Worm (Caenorhabditis elegans) whole organism, young adult: ENCODE results near the gene rps-12.

Experiments
- B0261.1 ChIP-seq: sonication (generic microtip); optimal IDR thresholded peaks from 2 replicates; lab custom pipeline; 2016; ENCODE audit warnings: mild to moderate bottlenecking, missing genetic modification characterization, moderate library complexity, missing compliant biosample characterization
- B0336.3 ChIP-seq: fragments of 200-800 bp; sonication (Bioruptor generic); IDR thresholded peaks from 2 replicates; pipeline ENCODE4 v1.3.6; 2022; ENCODE audit warnings: missing genetic modification characterization, missing compliant biosample characterization
- F39B2.1 ChIP-seq: fragments of 200-800 bp; sonication (Bioruptor generic); IDR thresholded peaks from 2 replicates; pipeline ENCODE4 v1.3.6; 2022; ENCODE audit warnings: missing genetic modification reagents, missing genetic modification characterization, missing compliant biosample characterization
- F49E8.2 ChIP-seq: sonication (generic microtip); optimal IDR thresholded peaks from 3 replicates; lab custom pipeline; 2017; ENCODE audit warnings: missing genetic modification characterization, mild to moderate bottlenecking, missing compliant biosample characterization, antibody characterized with exemption, moderate library complexity; ENCODE audit not compliant: insufficient read depth
- Y53G8AR.9 ChIP-seq: fragments of 200-800 bp; sonication (Bioruptor generic); conservative IDR thresholded peaks from 2 replicates; pipeline ENCODE4 v1.3.6; 2022; ENCODE audit warnings: missing genetic modification reagents, missing genetic modification characterization, missing compliant biosample characterization
- Y56A3A.18 ChIP-seq: fragments of 200-800 bp; sonication (Bioruptor generic); IDR thresholded peaks from 2 replicates; pipeline ENCODE4 v1.3.6; 2022; ENCODE audit warnings: missing genetic modification reagents, missing genetic modification characterization, missing compliant biosample characterization
- ZK185.1 ChIP-seq: sonication (generic microtip); optimal IDR thresholded peaks from 2 replicates; lab custom pipeline; 2016; ENCODE audit warnings: mild to moderate bottlenecking, missing genetic modification characterization, missing compliant biosample characterization; ENCODE audit not compliant: poor library complexity, severe bottlenecking
- ama-1 ChIP-seq, 3 experiments: fragments of 150-350 bp in 1 of 3; sonication (generic microtip) in 2 of 3; optimal IDR thresholded peaks; 2 replicates each; lab custom pipeline; 2014 to 2018; ENCODE audit warnings: missing biosample characterization in 2 of 3, missing genetic modification characterization in 2 of 3, missing genetic modification reagents in 2 of 3
- aptf-3 ChIP-seq: fragments of 200-800 bp; sonication (Bioruptor generic); IDR thresholded peaks from 2 replicates; pipeline ENCODE4 v1.3.6; 2022; ENCODE audit warnings: missing genetic modification characterization, missing compliant biosample characterization
- cebp-1 ChIP-seq, 2 experiments: fragments of 200-800 bp in 1 of 2; sonication (Bioruptor generic) in 1 of 2; sonication (generic microtip) in 1 of 2; IDR thresholded peaks in 1 of 2; optimal IDR thresholded peaks in 1 of 2; 2 replicates each; pipeline versions ENCODE4 v1.3.6 to Lab custom; 2017 to 2022; ENCODE audit warnings: missing compliant biosample characterization in 2 of 2, missing genetic modification characterization in 2 of 2, mild to moderate bottlenecking in 1 of 2, missing genetic modification reagents in 1 of 2, moderate library complexity in 1 of 2
- ceh-100 ChIP-seq: fragments of 200-800 bp; sonication (Bioruptor generic); IDR thresholded peaks from 2 replicates; pipeline ENCODE4 v1.3.6; 2022; ENCODE audit warnings: missing genetic modification reagents, missing genetic modification characterization, missing compliant biosample characterization
- ceh-58 ChIP-seq: fragments of 200-800 bp; sonication (Bioruptor generic); IDR thresholded peaks from 2 replicates; pipeline ENCODE4 v1.3.6; 2022; ENCODE audit warnings: missing genetic modification characterization, missing compliant biosample characterization
- chd-7 ChIP-seq: sonication (generic microtip); optimal IDR thresholded peaks from 2 replicates; lab custom pipeline; 2016; ENCODE audit warnings: mild to moderate bottlenecking, missing genetic modification characterization, moderate library complexity, missing compliant biosample characterization
- dox-1 ChIP-seq: fragments of 200-800 bp; sonication (Bioruptor generic); IDR thresholded peaks from 2 replicates; pipeline ENCODE4 v1.3.6; 2022; ENCODE audit warnings: missing genetic modification reagents, missing genetic modification characterization, missing compliant biosample characterization
- efl-1 ChIP-seq: fragments of 150-350 bp; optimal IDR thresholded peaks from 2 replicates; lab custom pipeline; 2014; ENCODE audit warnings: missing biosample characterization, missing genetic modification reagents, missing genetic modification characterization
- egl-44 ChIP-seq: fragments of 200-800 bp; sonication (Bioruptor generic); IDR thresholded peaks from 2 replicates; pipeline ENCODE4 v1.3.6; 2022; ENCODE audit warnings: missing genetic modification reagents, missing genetic modification characterization, missing compliant biosample characterization
- egrh-3 ChIP-seq: fragments of 200-800 bp; sonication (Bioruptor generic); IDR thresholded peaks from 2 replicates; pipeline ENCODE4 v1.3.6; 2022; ENCODE audit warnings: missing genetic modification reagents, missing genetic modification characterization, missing compliant biosample characterization
- let-607 ChIP-seq, 2 experiments: fragments of 200-800 bp in 1 of 2; sonication (Bioruptor generic) in 1 of 2; sonication (generic microtip) in 1 of 2; optimal IDR thresholded peaks; 2 replicates each; lab custom pipeline; 2016 to 2018; ENCODE audit warnings: mild to moderate bottlenecking in 2 of 2, missing compliant biosample characterization in 2 of 2, missing genetic modification characterization in 2 of 2, moderate library complexity in 2 of 2, missing genotype in 1 of 2
- madf-10 ChIP-seq: sonication (generic microtip); optimal IDR thresholded peaks from 2 replicates; lab custom pipeline; 2016; ENCODE audit warnings: mild to moderate bottlenecking, missing genetic modification characterization, missing compliant biosample characterization
- madf-3 ChIP-seq: fragments of 200-800 bp; sonication (Bioruptor generic); IDR thresholded peaks from 2 replicates; pipeline ENCODE4 v1.3.6; 2022; ENCODE audit warnings: missing genetic modification reagents, missing genetic modification characterization, missing compliant biosample characterization
- nfyb-1 ChIP-seq: fragments of 200-800 bp; sonication (Bioruptor generic); IDR thresholded peaks from 2 replicates; pipeline ENCODE4 v1.3.6; 2022; ENCODE audit warnings: missing genetic modification reagents, missing genetic modification characterization, missing compliant biosample characterization
- nhr-80 ChIP-seq: sonication (generic microtip); optimal IDR thresholded peaks from 2 replicates; lab custom pipeline; 2016; ENCODE audit warnings: missing genetic modification characterization, missing compliant biosample characterization
- nhr-90 ChIP-seq: sonication (generic microtip); optimal IDR thresholded peaks from 2 replicates; lab custom pipeline; 2016; ENCODE audit warnings: missing genotype, mild to moderate bottlenecking, missing genetic modification characterization, missing compliant biosample characterization
- sdz-38 ChIP-seq: sonication (generic microtip); optimal IDR thresholded peaks from 2 replicates; lab custom pipeline; 2016; ENCODE audit warnings: missing genotype, missing genetic modification characterization, missing compliant biosample characterization
- snpc-3.4 ChIP-seq: sonication (generic microtip); optimal IDR thresholded peaks from 2 replicates; lab custom pipeline; 2017; ENCODE audit warnings: missing genetic modification characterization, mild to moderate bottlenecking, missing compliant biosample characterization, antibody characterized with exemption, moderate library complexity, missing genotype, missing genetic modification reagents
- tlf-1 ChIP-seq: fragments of 200-800 bp; sonication (Bioruptor generic); optimal IDR thresholded peaks from 2 replicates; lab custom pipeline; 2018; ENCODE audit warnings: mild to moderate bottlenecking, missing genetic modification characterization, missing compliant biosample characterization
- unc-130 ChIP-seq: sonication (generic microtip); optimal IDR thresholded peaks from 2 replicates; lab custom pipeline; 2016; ENCODE audit warnings: missing genetic modification reagents, missing genetic modification characterization, missing compliant biosample characterization
- zfh-2 ChIP-seq: fragments of 200-800 bp; sonication (Bioruptor generic); conservative IDR thresholded peaks from 2 replicates; pipeline ENCODE4 v1.3.6; 2022; ENCODE audit warnings: missing genetic modification reagents, missing genetic modification characterization, missing compliant biosample characterization
- ztf-22 ChIP-seq: fragments of 200-800 bp; sonication (Bioruptor generic); optimal IDR thresholded peaks from 2 replicates; lab custom pipeline; 2018; ENCODE audit warnings: mild to moderate bottlenecking, missing genetic modification characterization, moderate library complexity, missing compliant biosample characterization
- ztf-26 ChIP-seq: sonication (generic microtip); optimal IDR thresholded peaks from 2 replicates; lab custom pipeline; 2017; ENCODE audit warnings: missing genetic modification characterization, missing compliant biosample characterization

Gene rps-12

ce11 chrIII:5710676-5711075 lies 31.6 kb downstream of the rps-12 start (continued):
- TF ChIP-seq Y53G8AR.9 (GFP tag; lab: Robert Waterston, UW) (no peak), ztf-22 (GFP tag; lab: Kevin White, UChicago) (no peak)

ce11 chrIII:5711242-5711641 lies 32.1 kb downstream of the rps-12 start, which contains the start of gene rbm-26:
Gene rbm-26, plus strand, starts transcription at chrIII:5711542.
- TF ChIP-seq chd-7 (tag; lab: Kevin White, UChicago): no peak
- TF ChIP-seq madf-10: no peak
- no peak for TF ChIP-seq cebp-1 (GFP tag; IDR thresholded peaks at IDR 0.05; lab: Robert Waterston, UW)
- TF ChIP-seq cebp-1 (tag; optimal IDR thresholded peaks at IDR 0.05; lab: Kevin White, UChicago): peak; percentile 82
- TF ChIP-seq dox-1 (GFP tag; lab: Robert Waterston, UW): no peak
- TF ChIP-seq ztf-26: no peak
- no peak for TF ChIP-seq ceh-58
- no peak for TF ChIP-seq F49E8.2 (tag; lab: Kevin White, UChicago)
- TF ChIP-seq, all 124 proteins: peak for 1

- TF ChIP-seq nhr-80 (tag; lab: Kevin White, UChicago): no peak
- TF ChIP-seq nhr-90: no peak
- TF ChIP-seq unc-130 (GFP tag; lab: Kevin White, UChicago): no peak
- TF ChIP-seq egrh-3 (GFP tag; lab: Robert Waterston, UW): no peak
- no peak for TF ChIP-seq B0261.1
- no peak for TF ChIP-seq sdz-38 (tag; lab: Kevin White, UChicago)
- no peak for TF ChIP-seq ceh-58
- peak; percentile 58; the same call in 1 of the 2 replicates for TF ChIP-seq zfh-2 (GFP tag; lab: Robert Waterston, UW)
- 0 out of 2 replicates have a peak, but pooled peaks have one; percentile 25 for TF ChIP-seq B0336.3 (GFP tag; lab: Robert Waterston, UW)
- no peak for TF ChIP-seq ama-1 (optimal IDR thresholded peaks at IDR 0.05; lab: Kevin White, UChicago)
- TF ChIP-seq ama-1 (GFP tag; optimal IDR thresholded peaks at IDR 0.05; lab: Kevin White, UChicago): no peak
Measured at ce11 chrIII:5711881-5712643, 33.0 kb downstream of the rps-12 start.

- TF ChIP-seq ama-1 (optimal IDR thresholded peaks at IDR 0.05; lab: Kevin White, UChicago) (peak; percentile 11), ama-1 (GFP tag; optimal IDR thresholded peaks at IDR 0.05; lab: Kevin White, UChicago) (peak in 1 of 2 experiments; percentile 84), ceh-58 (no peak), tlf-1 (GFP tag; lab: Kevin White, UChicago) (peak; percentile 30), B0336.3 (GFP tag; lab: Robert Waterston, UW) (peak; percentile 84)
Measured at ce11 chrIII:5714230-5714983, 35.3 kb downstream of the rps-12 start, which contains the start of gene arf-1. Gene arf-1, plus strand, starts transcription at chrIII:5714886.

DNA sequence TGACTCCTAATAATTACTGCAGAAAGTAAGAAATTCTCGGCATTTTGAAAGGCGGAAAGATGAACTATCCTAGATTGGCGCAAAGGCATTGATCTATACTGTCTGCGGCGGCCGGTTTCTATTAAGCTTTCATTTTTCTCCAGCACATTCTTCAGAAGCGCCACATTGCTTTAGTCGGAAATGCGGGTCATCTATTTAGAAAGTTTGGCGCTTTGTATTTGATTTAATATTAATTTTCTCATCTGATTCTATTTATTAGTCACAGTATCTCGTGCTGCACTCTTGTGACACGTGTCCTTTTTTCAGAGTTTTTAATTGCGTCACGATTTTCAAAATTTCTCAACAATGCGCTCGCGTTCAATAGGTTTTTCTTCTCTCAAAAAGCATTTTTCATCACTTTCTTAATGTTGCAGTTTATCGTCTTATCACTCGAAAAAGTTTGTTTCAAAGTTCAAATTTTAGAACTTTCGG lies 35.9 kb downstream of the rps-12 start:
- TF ChIP-seq efl-1 (GFP tag; lab: Kevin White, UChicago): peak; percentile 1
- peak in 1 of 2 experiments; percentile 90 for TF ChIP-seq let-607 (tag; optimal IDR thresholded peaks at IDR 0.05; lab: Kevin White, UChicago)
- TF ChIP-seq B0336.3 (GFP tag; lab: Robert Waterston, UW): peak; percentile 50; the same call in 1 of the 2 replicates
- TF ChIP-seq ZK185.1 (tag; lab: Kevin White, UChicago): no peak
- TF ChIP-seq madf-3 (GFP tag; lab: Robert Waterston, UW): 0 out of 2 replicates have a peak, but pooled peaks have one; percentile 47
- no peak for TF ChIP-seq aptf-3 (GFP tag; lab: Robert Waterston, UW)
- no peak for TF ChIP-seq F39B2.1 (GFP tag; lab: Robert Waterston, UW)
- TF ChIP-seq snpc-3.4: peak; percentile 50
- TF ChIP-seq Y53G8AR.9 (GFP tag; lab: Robert Waterston, UW): peak; percentile 64; the same call in 1 of the 2 replicates
- TF ChIP-seq nfyb-1 (GFP tag; lab: Robert Waterston, UW): 0 out of 2 replicates have a peak, but pooled peaks have one; percentile 11
- TF ChIP-seq Y56A3A.18 (GFP tag; lab: Robert Waterston, UW): 0 out of 2 replicates have a peak, but pooled peaks have one; percentile 23
- no peak for TF ChIP-seq egl-44
- TF ChIP-seq ceh-100 (GFP tag; lab: Robert Waterston, UW): no peak
